Worm (Caenorhabditis elegans) whole organism, early embryonic: ENCODE data around the gene C55A6.6.

Experiments
- F13C5.2 ChIP-seq: sonication (generic microtip); optimal IDR thresholded peaks from 2 replicates; lab custom pipeline; 2017; ENCODE audit warnings: mild to moderate bottlenecking, missing genetic modification characterization, inconsistent platforms, missing compliant biosample characterization
- ama-1 ChIP-seq: fragments of 150-350 bp; optimal IDR thresholded peaks from 2 replicates; lab custom pipeline; 2014
- ceh-13 ChIP-seq: fragments of 200-800 bp; sonication (Bioruptor generic); optimal IDR thresholded peaks from 2 replicates; lab custom pipeline; 2018; ENCODE audit warnings: mild to moderate bottlenecking, missing genetic modification characterization, missing compliant biosample characterization
- ets-7 ChIP-seq: sonication (generic microtip); optimal IDR thresholded peaks from 2 replicates; lab custom pipeline; 2016; ENCODE audit warnings: missing genotype, missing genetic modification characterization, missing compliant biosample characterization
- flt-1 ChIP-seq: fragments of 200-800 bp; sonication (Bioruptor generic); IDR thresholded peaks from 2 replicates; pipeline ENCODE4 v1.3.6; 2022; ENCODE audit warnings: missing genetic modification characterization, missing compliant biosample characterization
- hmg-4 ChIP-seq: fragments of 200-800 bp; sonication (Bioruptor generic); optimal IDR thresholded peaks from 2 replicates; lab custom pipeline; 2018; ENCODE audit warnings: mild to moderate bottlenecking, missing genetic modification characterization, missing compliant biosample characterization
- pes-1 ChIP-seq: fragments of 200-800 bp; sonication (Bioruptor generic); IDR thresholded peaks from 2 replicates; pipeline ENCODE4 v1.3.6; 2022; ENCODE audit warnings: missing genetic modification reagents, missing genetic modification characterization, missing compliant biosample characterization
- scrt-1 ChIP-seq: fragments of 200-800 bp; sonication (Bioruptor generic); IDR thresholded peaks from 2 replicates; pipeline ENCODE4 v1.3.6; 2022; ENCODE audit warnings: missing genetic modification characterization, missing compliant biosample characterization
- sea-1 ChIP-seq: fragments of 200-800 bp; sonication (Bioruptor generic); conservative IDR thresholded peaks from 2 replicates; pipeline ENCODE4 v1.3.6; 2022; ENCODE audit warnings: missing genetic modification characterization, missing compliant biosample characterization
- tbx-37 ChIP-seq: fragments of 200-800 bp; sonication (Bioruptor generic); conservative IDR thresholded peaks from 2 replicates; pipeline ENCODE4 v1.3.6; 2022; ENCODE audit warnings: missing genetic modification reagents, missing genetic modification characterization, missing compliant biosample characterization
- tra-4 ChIP-seq: sonication (generic microtip); optimal IDR thresholded peaks from 2 replicates; lab custom pipeline; 2017; ENCODE audit warnings: missing genetic modification characterization, missing compliant biosample characterization

DNA sequence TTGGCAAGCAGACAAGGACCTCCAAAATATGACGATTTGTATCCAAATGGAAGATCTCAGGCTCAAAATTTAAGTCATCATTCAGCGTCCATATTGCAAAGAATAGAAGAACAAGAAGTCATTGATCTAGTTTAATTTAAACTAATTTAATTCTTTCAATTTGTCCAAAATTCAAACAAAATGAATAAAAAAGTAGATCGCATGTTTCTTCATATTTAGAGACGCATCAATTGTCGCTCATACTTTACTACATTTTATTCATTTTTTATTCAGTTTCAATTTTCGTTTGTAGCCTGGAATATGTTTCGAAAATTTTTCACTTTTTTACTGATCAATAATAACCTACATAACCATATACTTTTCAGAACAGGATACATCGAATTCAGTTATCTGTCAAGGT, 22.1 kb downstream of the C55A6.6 start, which contains the start of gene T11F9.21:
- TF ChIP-seq flt-1 (GFP tag; lab: Robert Waterston, UW), result no peak
- TF ChIP-seq tbx-37 (GFP tag; lab: Robert Waterston, UW), result no peak
- TF ChIP-seq scrt-1 (GFP tag; lab: Robert Waterston, UW), result no peak
- no peak for TF ChIP-seq F13C5.2 (tag; lab: Kevin White, UChicago)
- no peak for TF ChIP-seq ama-1 (lab: Kevin White, UChicago)
- TF ChIP-seq ets-7 (tag; lab: Kevin White, UChicago), result no peak
- no peak for TF ChIP-seq pes-1
- TF ChIP-seq sea-1, result no peak
- no peak for TF ChIP-seq hmg-4 (GFP tag; lab: Kevin White, UChicago)
- no peak for TF ChIP-seq tra-4 (tag; lab: Kevin White, UChicago)
- no peak for TF ChIP-seq ceh-13 (GFP tag; lab: Kevin White, UChicago)
